Fruit fly (Drosophila melanogaster) whole organism, embryonic: Measurements from ENCODE around the gene inaE.

ENCODE experiments used
- CG10979 ChIP-seq: fragments of 200-800 bp; sonication (Bioruptor generic); optimal IDR thresholded peaks from 2 replicates; lab custom pipeline; 2018; ENCODE audit warnings: missing biosample characterization, mild to moderate bottlenecking, missing genetic modification characterization, moderate library complexity
- CG14014 ChIP-seq: fragments of 200-800 bp; sonication (Bioruptor generic); IDR thresholded peaks from 2 replicates; pipeline ENCODE4 v1.3.6; 2022; ENCODE audit warnings: missing biosample characterization, missing genetic modification characterization
- CG14667 ChIP-seq: fragments of 200-800 bp; sonication (Bioruptor generic); IDR thresholded peaks from 2 replicates; pipeline ENCODE4 v1.3.6; 2022; ENCODE audit warnings: missing biosample characterization, missing genetic modification characterization
- CG14965 ChIP-seq: fragments of 200-800 bp; sonication (Bioruptor generic); optimal IDR thresholded peaks from 2 replicates; lab custom pipeline; 2016; ENCODE audit warnings: missing biosample characterization, missing genetic modification characterization, borderline replicate concordance
- CG2120 ChIP-seq: fragments of 200-800 bp; sonication (Bioruptor generic); optimal IDR thresholded peaks from 3 replicates; lab custom pipeline; 2016; ENCODE audit warnings: missing biosample characterization, missing genetic modification characterization
- CG2202 ChIP-seq: fragments of 200-800 bp; sonication (Bioruptor generic); optimal IDR thresholded peaks from 2 replicates; lab custom pipeline; 2018; ENCODE audit warnings: missing biosample characterization, mild to moderate bottlenecking, missing genetic modification characterization
- CG2875 ChIP-seq: fragments of 200-800 bp; sonication (Bioruptor generic); optimal IDR thresholded peaks from 2 replicates; lab custom pipeline; 2017; ENCODE audit warnings: missing biosample characterization, mild to moderate bottlenecking, missing genetic modification characterization, missing genetic modification reagents
- CG30403 ChIP-seq: fragments of 200-800 bp; sonication (Bioruptor generic); optimal IDR thresholded peaks from 3 replicates; lab custom pipeline; 2016; ENCODE audit warnings: missing biosample characterization, missing genetic modification characterization
- CG42726 ChIP-seq: fragments of 200-800 bp; sonication (Bioruptor generic); IDR thresholded peaks from 2 replicates; pipeline ENCODE4 v1.3.6; 2022; ENCODE audit warnings: missing biosample characterization, missing genetic modification characterization; ENCODE audit not compliant: partially characterized antibody
- CG4360 ChIP-seq: fragments of 200-800 bp; sonication (Bioruptor generic); IDR thresholded peaks from 2 replicates; pipeline ENCODE4 v1.3.6; 2022; ENCODE audit warnings: missing biosample characterization, missing genetic modification characterization
- CG6765 ChIP-seq: fragments of 200-800 bp; sonication (Bioruptor generic); optimal IDR thresholded peaks from 3 replicates; lab custom pipeline; 2017; ENCODE audit warnings: missing biosample characterization, mild to moderate bottlenecking, missing genetic modification characterization
- CG6791 ChIP-seq: fragments of 200-800 bp; sonication (Bioruptor generic); IDR thresholded peaks from 3 replicates; pipeline ENCODE4 v1.3.6; 2022; ENCODE audit warnings: missing biosample characterization, missing genetic modification characterization; ENCODE audit not compliant: partially characterized antibody
- CG8388 ChIP-seq: fragments of 200-800 bp; sonication (Bioruptor generic); optimal IDR thresholded peaks from 2 replicates; lab custom pipeline; 2019; ENCODE audit warnings: missing biosample characterization, mild to moderate bottlenecking, missing genetic modification characterization, moderate library complexity
- CG9876 ChIP-seq: fragments of 200-800 bp; sonication (Bioruptor generic); optimal IDR thresholded peaks from 2 replicates; lab custom pipeline; 2016; ENCODE audit warnings: missing biosample characterization, missing genetic modification characterization
- CkIIα-i1 ChIP-seq: fragments of 200-800 bp; sonication (Bioruptor generic); IDR thresholded peaks from 2 replicates; pipeline ENCODE4 v1.3.6; 2022; ENCODE audit warnings: missing biosample characterization, missing genetic modification characterization
- D ChIP-seq, 2 experiments: fragments of 200-800 bp in 1 of 2; fragments of >200 bp in 1 of 2; sonication (Bioruptor generic) in 1 of 2; optimal IDR thresholded peaks; 2 replicates in 1 of 2; 3 replicates in 1 of 2; lab custom pipeline; 2017; ENCODE audit warnings: mild to moderate bottlenecking in 1 of 2, missing biosample characterization in 1 of 2, missing genetic modification characterization in 1 of 2, missing genetic modification reagents in 1 of 2
- Drgx ChIP-seq: fragments of 200-800 bp; sonication (Bioruptor generic); IDR thresholded peaks from 2 replicates; pipeline ENCODE4 v1.3.6; 2022; ENCODE audit warnings: missing biosample characterization, missing genetic modification characterization
- Ets65A ChIP-seq: fragments of 200-800 bp; sonication (Bioruptor generic); peaks from one replicate; lab custom pipeline; 2016; ENCODE audit warnings: missing biosample characterization, missing genetic modification characterization
- Ets97D ChIP-seq: fragments of 200-800 bp; sonication (Bioruptor generic); optimal IDR thresholded peaks from 3 replicates; lab custom pipeline; 2016; ENCODE audit warnings: missing biosample characterization, missing genetic modification characterization
- Myb ChIP-seq: fragments of 200-800 bp; sonication (Bioruptor generic); optimal IDR thresholded peaks from 2 replicates; lab custom pipeline; 2016; ENCODE audit warnings: missing biosample characterization, missing genetic modification characterization
- Rfx ChIP-seq: fragments of 200-800 bp; sonication (Bioruptor generic); IDR thresholded peaks from 2 replicates; pipeline ENCODE4 v1.3.6; 2022; ENCODE audit warnings: missing biosample characterization, missing genetic modification characterization
- Rx ChIP-seq: fragments of 200-800 bp; sonication (Bioruptor generic); IDR thresholded peaks from 2 replicates; pipeline ENCODE4 v1.3.6; 2022; ENCODE audit warnings: missing biosample characterization, missing genetic modification characterization
- Ssrp ChIP-seq: fragments of 200-800 bp; sonication (Bioruptor generic); optimal IDR thresholded peaks from 2 replicates; lab custom pipeline; 2018; ENCODE audit warnings: missing biosample characterization, mild to moderate bottlenecking, missing genetic modification characterization, moderate library complexity
- Stat92E ChIP-seq, 3 experiments: fragments of >200 bp in 2 of 3; fragments of 200-800 bp in 1 of 3; sonication (Bioruptor generic) in 1 of 3; optimal IDR thresholded peaks; 2 replicates each; lab custom pipeline; 2017 to 2019; ENCODE audit warnings: missing biosample characterization in 3 of 3, missing genetic modification characterization in 3 of 3, mild to moderate bottlenecking in 1 of 3, moderate library complexity in 1 of 3
- al ChIP-seq: fragments of 200-800 bp; sonication (Bioruptor generic); IDR thresholded peaks from 2 replicates; pipeline ENCODE4 v1.3.6; 2022; ENCODE audit warnings: missing biosample characterization, missing genetic modification characterization
- ash1 ChIP-seq: fragments of 200-800 bp; sonication (Bioruptor generic); optimal IDR thresholded peaks from 2 replicates; lab custom pipeline; 2018; ENCODE audit warnings: missing biosample characterization, mild to moderate bottlenecking, missing genetic modification characterization
- chinmo ChIP-seq: fragments of 200-800 bp; sonication (Bioruptor generic); IDR thresholded peaks from 4 replicates; pipeline ENCODE4 v1.3.6; 2022; ENCODE audit warnings: missing biosample characterization, missing genetic modification characterization; ENCODE audit not compliant: partially characterized antibody
- chm ChIP-seq: fragments of 200-800 bp; sonication (Bioruptor generic); IDR thresholded peaks from 2 replicates; pipeline ENCODE4 v1.3.6; 2022; ENCODE audit warnings: missing biosample characterization, missing genetic modification characterization
- emc ChIP-seq: fragments of 200-800 bp; sonication (Bioruptor generic); optimal IDR thresholded peaks from 2 replicates; lab custom pipeline; 2016; ENCODE audit warnings: missing biosample characterization, missing genetic modification characterization
- en ChIP-seq: fragments of 200-800 bp; sonication (Bioruptor generic); optimal IDR thresholded peaks from 2 replicates; lab custom pipeline; 2016; ENCODE audit warnings: missing biosample characterization, missing genetic modification characterization
- gce ChIP-seq: fragments of 200-800 bp; sonication (Bioruptor generic); IDR thresholded peaks from 3 replicates; pipeline ENCODE4 v1.3.6; 2022; ENCODE audit warnings: missing biosample characterization, missing genetic modification characterization
- grn ChIP-seq: fragments of 200-800 bp; sonication (Bioruptor generic); optimal IDR thresholded peaks from 3 replicates; lab custom pipeline; 2017; ENCODE audit warnings: missing biosample characterization, missing genetic modification characterization
- klu ChIP-seq: fragments of 200-800 bp; sonication (Bioruptor generic); IDR thresholded peaks from 2 replicates; pipeline ENCODE4 v1.3.6; 2022; ENCODE audit warnings: missing biosample characterization, missing genetic modification characterization
- luna ChIP-seq: fragments of 200-800 bp; sonication (Bioruptor generic); optimal IDR thresholded peaks from 2 replicates; lab custom pipeline; 2016; ENCODE audit warnings: missing biosample characterization, missing genetic modification characterization
- nmo ChIP-seq: fragments of 200-800 bp; sonication (Bioruptor generic); optimal IDR thresholded peaks from 2 replicates; lab custom pipeline; 2018; ENCODE audit warnings: missing biosample characterization, mild to moderate bottlenecking, missing genetic modification characterization, moderate library complexity
- nom ChIP-seq: fragments of 200-800 bp; sonication (Bioruptor generic); optimal IDR thresholded peaks from 2 replicates; lab custom pipeline; 2017; ENCODE audit warnings: missing biosample characterization, missing genetic modification characterization, mild to moderate bottlenecking, moderate library complexity, missing genetic modification reagents
- pita ChIP-seq: fragments of 200-800 bp; sonication (Bioruptor generic); optimal IDR thresholded peaks from 2 replicates; lab custom pipeline; 2017; ENCODE audit warnings: missing biosample characterization, mild to moderate bottlenecking, missing genetic modification characterization
- pnt ChIP-seq: fragments of 200-800 bp; sonication (Bioruptor generic); optimal IDR thresholded peaks from 3 replicates; lab custom pipeline; 2016; ENCODE audit warnings: missing biosample characterization, missing genetic modification characterization
- pros ChIP-seq: fragments of 200-800 bp; sonication (Bioruptor generic); optimal IDR thresholded peaks from 3 replicates; lab custom pipeline; 2019; ENCODE audit warnings: missing biosample characterization, mild to moderate bottlenecking, missing genetic modification characterization, moderate library complexity
- ranshi ChIP-seq: fragments of 200-800 bp; sonication (Bioruptor generic); IDR thresholded peaks from 2 replicates; pipeline ENCODE4 v1.3.6; 2022; ENCODE audit warnings: missing biosample characterization, missing genetic modification characterization
- ro ChIP-seq: fragments of 200-800 bp; sonication (Bioruptor generic); IDR thresholded peaks from 2 replicates; pipeline ENCODE4 v1.3.6; 2022; ENCODE audit warnings: missing biosample characterization, missing genetic modification characterization
- sens-2 ChIP-seq: fragments of 200-800 bp; sonication (Bioruptor generic); IDR thresholded peaks from 2 replicates; pipeline ENCODE4 v1.3.6; 2022; ENCODE audit warnings: missing biosample characterization, missing genetic modification characterization
- sna ChIP-seq: fragments of 200-800 bp; sonication (Bioruptor generic); IDR thresholded peaks from 2 replicates; pipeline ENCODE4 v1.3.6; 2022; ENCODE audit warnings: missing biosample characterization, missing genetic modification characterization; ENCODE audit not compliant: partially characterized antibody
- stc ChIP-seq: fragments of 200-800 bp; sonication (Bioruptor generic); IDR thresholded peaks from 2 replicates; pipeline ENCODE4 v1.3.6; 2022; ENCODE audit warnings: missing biosample characterization, missing genetic modification characterization
- sug ChIP-seq: fragments of 200-800 bp; optimal IDR thresholded peaks from 2 replicates; lab custom pipeline; 2019; ENCODE audit warnings: missing biosample characterization, mild to moderate bottlenecking, missing genetic modification characterization, moderate library complexity
- unc-4 ChIP-seq: fragments of 200-800 bp; sonication (Bioruptor generic); IDR thresholded peaks from 2 replicates; pipeline ENCODE4 v1.3.6; 2022; ENCODE audit warnings: missing biosample characterization, missing genetic modification characterization; ENCODE audit not compliant: partially characterized antibody
- vfl ChIP-seq: fragments of 200-800 bp; sonication (Bioruptor generic); optimal IDR thresholded peaks from 2 replicates; lab custom pipeline; 2016; ENCODE audit warnings: missing biosample characterization, missing genetic modification characterization
- wdn ChIP-seq: fragments of 200-800 bp; sonication (Bioruptor generic); IDR thresholded peaks from 2 replicates; pipeline ENCODE4 v1.3.6; 2022; ENCODE audit warnings: missing biosample characterization, missing genetic modification characterization
- zf30C ChIP-seq: fragments of 200-800 bp; sonication (Bioruptor generic); optimal IDR thresholded peaks from 3 replicates; lab custom pipeline; 2018; ENCODE audit warnings: missing biosample characterization, mild to moderate bottlenecking, missing genetic modification characterization
- zfh2 ChIP-seq: fragments of 200-800 bp; sonication (Bioruptor generic); optimal IDR thresholded peaks from 2 replicates; lab custom pipeline; 2016; ENCODE audit warnings: missing biosample characterization, missing genetic modification characterization

inaE gene

DNA sequence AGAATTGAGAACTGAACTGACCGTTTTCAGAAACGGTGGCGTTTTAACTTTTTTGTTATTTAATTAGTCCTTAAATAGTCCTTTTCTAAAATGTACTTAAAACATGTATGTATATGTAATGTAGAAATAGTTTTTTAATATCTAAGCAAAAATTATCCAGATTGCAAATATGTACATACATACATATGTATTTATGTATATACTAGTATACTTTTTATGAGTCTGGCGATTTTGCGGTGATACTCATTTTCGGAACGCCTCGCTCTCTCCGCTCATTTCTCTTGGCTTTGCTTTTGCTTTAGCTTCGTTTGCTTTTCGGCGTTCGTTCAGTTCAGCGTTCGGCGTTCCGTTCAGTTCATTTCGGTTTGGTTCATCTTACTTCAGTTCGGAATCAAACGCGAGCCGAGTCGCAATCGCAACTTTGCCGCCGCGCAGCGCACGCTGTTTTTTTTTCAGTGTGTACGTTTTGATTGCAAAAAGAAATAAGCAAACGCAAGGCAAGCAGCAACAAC is 21.1 kb upstream of the inaE start, which contains the start of gene rdgB (continued):
- TF ChIP-seq ranshi (GFP tag; lab: Robert Waterston, UW), result peak; percentile 65; the same call in 1 of the 2 replicates
- no peak for TF ChIP-seq emc (GFP tag; lab: Kevin White, UChicago)
- TF ChIP-seq Ets97D (GFP tag; lab: Kevin White, UChicago), result no peak
- TF ChIP-seq unc-4 (GFP tag; lab: Robert Waterston, UW), result no peak
- no peak for TF ChIP-seq D (optimal IDR thresholded peaks at IDR 0.05; lab: Kevin White, UChicago)
- TF ChIP-seq D (GFP tag; optimal IDR thresholded peaks at IDR 0.05; lab: Kevin White, UChicago), result peak; percentile 76
- TF ChIP-seq pnt (GFP tag; lab: Kevin White, UChicago), result peak; percentile 6
- peak; percentile 79; the same call in 3 of the 4 replicates for TF ChIP-seq chinmo
- TF ChIP-seq klu, result peak; percentile 62; the same call in 1 of the 2 replicates
- TF ChIP-seq Myb (GFP tag; lab: Kevin White, UChicago), result no peak
- TF ChIP-seq gce (GFP tag; lab: Robert Waterston, UW), result no peak
- no peak for TF ChIP-seq CG14965 (GFP tag; lab: Kevin White, UChicago)
- TF ChIP-seq CG14014 (GFP tag; lab: Robert Waterston, UW), result peak; percentile 52
- no peak for TF ChIP-seq luna
- peak; percentile 67 for TF ChIP-seq CG8388 (GFP tag; lab: Kevin White, UChicago)
- no peak for TF ChIP-seq ash1 (GFP tag; lab: Kevin White, UChicago)
- TF ChIP-seq CG10979 (tag; lab: Kevin White, UChicago), result peak; percentile 81
- TF ChIP-seq CG30403 (GFP tag; lab: Kevin White, UChicago), result peak; percentile 90
- peak; percentile 64 for TF ChIP-seq al (GFP tag; lab: Robert Waterston, UW)
- TF ChIP-seq CG6765 (GFP tag; lab: Kevin White, UChicago), result peak; percentile 78
- TF ChIP-seq CG4360, result no peak
- peak; percentile 71 for TF ChIP-seq Drgx (GFP tag; lab: Robert Waterston, UW)
- TF ChIP-seq pita (GFP tag; lab: Kevin White, UChicago), result no peak
- peak; percentile 83 for TF ChIP-seq zf30C (GFP tag; lab: Kevin White, UChicago)
- peak; percentile 88 for TF ChIP-seq nmo (GFP tag; lab: Kevin White, UChicago)
- TF ChIP-seq CG14667 (GFP tag; lab: Robert Waterston, UW), result no peak
- no peak for TF ChIP-seq pros (GFP tag; lab: Kevin White, UChicago)
- peak; percentile 67 for TF ChIP-seq nom (GFP tag; lab: Kevin White, UChicago)
- TF ChIP-seq vfl (GFP tag; lab: Kevin White, UChicago), result peak; percentile 32
- no peak for TF ChIP-seq en (GFP tag; lab: Kevin White, UChicago)
- peak; percentile 89 for TF ChIP-seq Ets65A (GFP tag; lab: Kevin White, UChicago)
- no peak for TF ChIP-seq ro
- no peak for TF ChIP-seq sens-2 (GFP tag; lab: Robert Waterston, UW)
- TF ChIP-seq Stat92E (GFP tag; optimal IDR thresholded peaks at IDR 0.05; lab: Kevin White, UChicago), result no peak
- no peak for TF ChIP-seq CkIIα-i1
- TF ChIP-seq CG2875 (GFP tag; lab: Kevin White, UChicago), result peak; percentile 64
- TF ChIP-seq CG6791, result no peak
- peak; percentile 30; the same call in 1 of the 2 replicates for TF ChIP-seq stc (GFP tag; lab: Robert Waterston, UW)
- no peak for TF ChIP-seq sna
- peak; percentile 85 for TF ChIP-seq sug (tag; lab: Kevin White, UChicago)
- peak; percentile 83 for TF ChIP-seq Ssrp (tag; lab: Kevin White, UChicago)
- TF ChIP-seq CG2202 (tag; lab: Kevin White, UChicago), result no peak
- no peak for TF ChIP-seq CG42726
- no peak for TF ChIP-seq wdn
- no peak for TF ChIP-seq Rx
- peak; percentile 58 for TF ChIP-seq zfh2 (GFP tag; lab: Kevin White, UChicago)
- no peak for TF ChIP-seq grn
- TF ChIP-seq Rfx, result peak; percentile 83
- peak; percentile 56 for TF ChIP-seq chm (GFP tag; lab: Robert Waterston, UW)
- TF ChIP-seq CG2120, result peak; percentile 75
- no peak for TF ChIP-seq CG9876
